Worm (Caenorhabditis elegans): ENCODE results near the gene Y22D7AL.4.

DNA sequence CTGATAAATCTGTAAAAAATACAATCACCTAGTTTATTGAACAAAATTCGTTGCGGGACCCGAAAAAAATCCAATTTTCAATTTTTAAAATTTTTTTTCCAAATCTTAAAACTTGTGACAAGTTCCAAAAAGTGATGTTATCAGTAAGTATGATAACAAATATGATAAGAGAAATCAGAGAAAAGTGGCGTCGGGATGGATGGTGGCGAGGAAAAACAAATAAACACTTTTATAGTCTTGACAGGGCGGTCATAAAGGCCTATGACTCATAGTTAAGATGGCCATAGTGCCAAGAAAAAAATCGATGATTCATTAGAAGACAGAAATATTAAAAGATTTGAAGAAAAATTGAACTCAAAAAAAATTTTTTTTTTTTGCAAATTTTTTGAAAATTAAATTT lies 23.8 kb upstream of the Y22D7AL.4 start:
- TF ChIP-seq hlh-1 (tag; optimal IDR thresholded peaks at IDR 0.05), result no peak
- no peak for TF ChIP-seq nhr-28 (tag; optimal IDR thresholded peaks at IDR 0.05)
- TF ChIP-seq pha-4 (tag; optimal IDR thresholded peaks at IDR 0.05), result no peak
- no peak for TF ChIP-seq lin-13 (tag; optimal IDR thresholded peaks at IDR 0.05)
- TF ChIP-seq ztf-11 (tag; optimal IDR thresholded peaks at IDR 0.05), result no peak
- TF ChIP-seq nhr-237 (tag; optimal IDR thresholded peaks at IDR 0.05), result no peak
- no peak for TF ChIP-seq unc-62 (GFP tag; optimal IDR thresholded peaks at IDR 0.05)
- no peak for TF ChIP-seq ceh-43 (GFP tag; optimal IDR thresholded peaks at IDR 0.05)
- TF ChIP-seq unc-120 (tag; optimal IDR thresholded peaks at IDR 0.05; ENCODE audit: poor library complexity, severe bottlenecking), result no peak
- no peak for TF ChIP-seq elt-1 (tag; optimal IDR thresholded peaks at IDR 0.05; ENCODE audit: borderline replicate concordance, insufficient read depth)
- no peak for TF ChIP-seq snpc-4 (tag; optimal IDR thresholded peaks at IDR 0.05)
- no peak for TF ChIP-seq mep-1 (tag; optimal IDR thresholded peaks at IDR 0.05)
- no peak for TF ChIP-seq mab-5 (tag; optimal IDR thresholded peaks at IDR 0.05)

Measured in whole organism, mixed stage, embryonic.